Worm (Caenorhabditis elegans) whole organism, young adult: ENCODE data around the gene B0280.9.

Experiments used
- F33H1.4 ChIP-seq: fragments of 200-800 bp; sonication (Bioruptor generic); IDR thresholded peaks from 2 replicates; pipeline ENCODE4 v1.3.6; 2022; ENCODE audit warnings: missing genetic modification reagents, missing genetic modification characterization, missing compliant biosample characterization
- athp-1 ChIP-seq: sonication (generic microtip); optimal IDR thresholded peaks from 2 replicates; lab custom pipeline; 2017; ENCODE audit warnings: mild to moderate bottlenecking, missing genetic modification characterization, missing compliant biosample characterization
- attf-6 ChIP-seq: fragments of 200-800 bp; sonication (Bioruptor generic); IDR thresholded peaks from 2 replicates; pipeline ENCODE4 v1.3.6; 2022; ENCODE audit warnings: missing genetic modification reagents, missing genetic modification characterization, missing compliant biosample characterization
- nhr-90 ChIP-seq: sonication (generic microtip); optimal IDR thresholded peaks from 2 replicates; lab custom pipeline; 2016; ENCODE audit warnings: missing genotype, mild to moderate bottlenecking, missing genetic modification characterization, missing compliant biosample characterization

DNA sequence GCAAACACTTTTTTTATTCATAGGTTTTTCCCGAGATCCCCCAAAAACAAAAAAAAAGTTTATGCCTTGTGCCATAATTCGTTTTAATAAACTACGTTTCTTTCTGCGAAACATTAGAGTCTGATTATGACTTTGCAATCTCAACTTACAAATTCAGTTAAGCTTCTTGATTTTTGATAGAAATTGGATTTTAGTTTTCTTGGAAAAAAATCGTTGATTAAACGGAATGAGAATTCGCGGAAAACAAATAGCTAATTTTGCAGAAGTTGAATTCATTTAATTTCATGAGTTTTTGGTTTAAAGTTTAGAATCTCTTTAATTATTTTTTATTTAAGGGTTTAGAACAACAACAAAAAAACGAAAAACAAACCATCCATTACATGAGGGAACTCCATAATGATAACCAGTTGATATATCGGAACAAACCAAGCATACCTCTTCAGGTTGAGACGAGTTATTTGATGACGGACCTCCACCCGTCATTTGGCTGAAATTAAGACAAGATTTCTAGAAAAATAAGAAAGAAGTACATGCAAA, 7.7 kb downstream of the B0280.9 start, which contains the start of gene nhr-10:
- TF ChIP-seq attf-6 (GFP tag; lab: Robert Waterston, UW) = no peak
- TF ChIP-seq F33H1.4 (GFP tag; lab: Robert Waterston, UW) = no peak
- TF ChIP-seq nhr-90 (tag; lab: Kevin White, UChicago) = no peak
- no peak for TF ChIP-seq athp-1 (tag; lab: Kevin White, UChicago)
